Worm (Caenorhabditis elegans) whole organism, young adult: ENCODE measurements around the gene bmk-1.

Source experiments
- F39B2.1 ChIP-seq: fragments of 200-800 bp; sonication (Bioruptor generic); IDR thresholded peaks from 2 replicates; pipeline ENCODE4 v1.3.6; 2022; ENCODE audit warnings: missing genetic modification reagents, missing genetic modification characterization, missing compliant biosample characterization
- ama-1 ChIP-seq, 3 experiments: fragments of 150-350 bp in 1 of 3; sonication (generic microtip) in 2 of 3; optimal IDR thresholded peaks; 2 replicates each; lab custom pipeline; 2014 to 2018; ENCODE audit warnings: missing biosample characterization in 2 of 3, missing genetic modification characterization in 2 of 3, missing genetic modification reagents in 2 of 3
- attf-5 ChIP-seq: fragments of 200-800 bp; sonication (Bioruptor generic); optimal IDR thresholded peaks from 2 replicates; lab custom pipeline; 2018; ENCODE audit warnings: mild to moderate bottlenecking, missing genetic modification characterization, missing compliant biosample characterization
- bed-1 ChIP-seq: fragments of 200-800 bp; sonication (Bioruptor generic); IDR thresholded peaks from 2 replicates; pipeline ENCODE4 v1.3.6; 2022; ENCODE audit warnings: missing genetic modification reagents, missing genetic modification characterization, missing compliant biosample characterization
- lin-40 ChIP-seq: sonication (generic microtip); optimal IDR thresholded peaks from 2 replicates; lab custom pipeline; 2016; ENCODE audit warnings: missing genetic modification characterization, mild to moderate bottlenecking, missing compliant biosample characterization, missing genotype, missing genetic modification reagents

DNA sequence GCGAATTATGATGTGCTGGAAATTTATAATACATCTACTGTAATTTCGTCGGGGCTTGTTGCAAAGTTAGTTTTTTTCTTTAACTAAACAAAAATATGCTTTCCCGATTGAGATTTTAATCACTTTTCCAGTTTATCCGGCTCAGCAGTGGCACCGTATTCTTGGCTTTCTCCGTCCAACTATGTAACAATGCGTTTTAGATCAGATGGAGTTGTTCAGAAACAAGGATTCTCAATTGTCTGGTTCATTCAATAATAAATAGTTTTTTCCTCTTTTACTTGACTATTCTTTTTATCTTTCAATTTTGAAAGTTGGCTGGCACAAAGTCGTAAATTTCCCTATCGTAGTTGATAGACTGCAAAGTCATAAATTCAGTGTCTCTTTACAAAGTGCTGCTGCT is 17.3 kb upstream of the bmk-1 start, which contains the start of gene clec-56:
- TF ChIP-seq lin-40 (no peak), ama-1 (optimal IDR thresholded peaks at IDR 0.05; lab: Kevin White, UChicago) (no peak), ama-1 (GFP tag; optimal IDR thresholded peaks at IDR 0.05; lab: Kevin White, UChicago) (no peak), attf-5 (GFP tag; lab: Kevin White, UChicago) (no peak), bed-1 (GFP tag; lab: Robert Waterston, UW) (no peak), F39B2.1 (GFP tag; lab: Robert Waterston, UW) (no peak)
